Worm (Caenorhabditis elegans) whole organism, young adult: ENCODE measurements around the gene ints-5.

Source experiments
- F10E7.11 ChIP-seq: sonication (generic microtip); optimal IDR thresholded peaks from 2 replicates; lab custom pipeline; 2017; ENCODE audit warnings: mild to moderate bottlenecking, missing genetic modification characterization, moderate library complexity, missing compliant biosample characterization
- F49E8.2 ChIP-seq: sonication (generic microtip); optimal IDR thresholded peaks from 3 replicates; lab custom pipeline; 2017; ENCODE audit warnings: missing genetic modification characterization, mild to moderate bottlenecking, missing compliant biosample characterization, antibody characterized with exemption, moderate library complexity; ENCODE audit not compliant: insufficient read depth
- T26A5.8 ChIP-seq: sonication (generic microtip); optimal IDR thresholded peaks from 2 replicates; lab custom pipeline; 2016; ENCODE audit warnings: missing genetic modification characterization, missing compliant biosample characterization
- Y56A3A.18 ChIP-seq: fragments of 200-800 bp; sonication (Bioruptor generic); IDR thresholded peaks from 2 replicates; pipeline ENCODE4 v1.3.6; 2022; ENCODE audit warnings: missing genetic modification reagents, missing genetic modification characterization, missing compliant biosample characterization
- chd-7 ChIP-seq: sonication (generic microtip); optimal IDR thresholded peaks from 2 replicates; lab custom pipeline; 2016; ENCODE audit warnings: mild to moderate bottlenecking, missing genetic modification characterization, moderate library complexity, missing compliant biosample characterization
- gei-17 ChIP-seq: fragments of 200-800 bp; sonication (Bioruptor generic); optimal IDR thresholded peaks from 2 replicates; lab custom pipeline; 2018; ENCODE audit warnings: mild to moderate bottlenecking, missing genetic modification characterization, missing compliant biosample characterization
- him-1 ChIP-seq: sonication (generic microtip); optimal IDR thresholded peaks from 2 replicates; lab custom pipeline; 2016; ENCODE audit warnings: missing genotype, missing genetic modification reagents, missing genetic modification characterization, missing compliant biosample characterization
- hlh-12 ChIP-seq: sonication (generic microtip); optimal IDR thresholded peaks from 2 replicates; lab custom pipeline; 2016; ENCODE audit warnings: missing genetic modification characterization, missing compliant biosample characterization
- nhr-80 ChIP-seq: sonication (generic microtip); optimal IDR thresholded peaks from 2 replicates; lab custom pipeline; 2016; ENCODE audit warnings: missing genetic modification characterization, missing compliant biosample characterization
- rpc-1 ChIP-seq, 2 experiments: fragments of 150-350 bp in 1 of 2; sonication (generic microtip) in 1 of 2; optimal IDR thresholded peaks; 2 replicates each; lab custom pipeline; 2014 to 2018; ENCODE audit warnings: missing biosample characterization in 1 of 2, missing genetic modification characterization in 1 of 2, missing genetic modification reagents in 1 of 2, missing genotype in 1 of 2
- sea-2 ChIP-seq: fragments of 200-800 bp; sonication (Bioruptor generic); IDR thresholded peaks from 2 replicates; pipeline ENCODE4 v1.3.6; 2022; ENCODE audit warnings: missing genetic modification characterization, missing compliant biosample characterization
- snpc-1.1 ChIP-seq: sonication (generic microtip); optimal IDR thresholded peaks from 2 replicates; lab custom pipeline; 2017; ENCODE audit warnings: missing genetic modification characterization, mild to moderate bottlenecking, missing compliant biosample characterization, antibody characterized with exemption, moderate library complexity, missing genotype, missing genetic modification reagents; ENCODE audit not compliant: insufficient read depth

DNA sequence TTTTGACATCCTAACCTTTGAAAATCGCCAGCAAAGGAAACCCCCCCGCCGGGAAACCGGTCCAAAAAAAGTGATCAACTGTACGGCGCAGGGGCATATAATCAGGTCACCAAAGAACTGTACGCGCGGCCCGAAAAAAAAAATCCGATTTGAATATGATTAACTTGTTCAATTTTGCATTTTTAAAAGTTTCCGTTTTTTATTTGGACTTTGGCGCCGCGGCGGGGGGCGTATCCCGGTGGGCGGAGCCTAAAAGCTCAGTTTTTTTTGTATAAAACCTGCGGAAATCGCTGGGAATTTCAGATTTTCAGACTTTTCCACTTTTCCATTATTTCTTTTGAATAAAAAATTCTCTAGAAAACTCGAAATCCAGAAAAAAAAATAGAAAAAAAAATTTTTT is 9.3 kb upstream of the ints-5 start, which contains the start of gene hmit-1.2:
- TF ChIP-seq F10E7.11 (tag; lab: Kevin White, UChicago) (no peak), Y56A3A.18 (GFP tag; lab: Robert Waterston, UW) (no peak), gei-17 (GFP tag; lab: Kevin White, UChicago) (no peak), chd-7 (no peak), nhr-80 (no peak), snpc-1.1 (tag; lab: Kevin White, UChicago) (no peak), T26A5.8 (tag; lab: Kevin White, UChicago) (no peak), F49E8.2 (no peak), him-1 (tag; lab: Kevin White, UChicago) (no peak), rpc-1 (optimal IDR thresholded peaks at IDR 0.05; lab: Kevin White, UChicago) (no peak), rpc-1 (tag; optimal IDR thresholded peaks at IDR 0.05; lab: Kevin White, UChicago) (no peak), sea-2 (no peak), hlh-12 (tag; lab: Kevin White, UChicago) (no peak)
